Worm (Caenorhabditis elegans): ENCODE results near the gene T24F1.4.

T24F1.4 gene

ce11 chrII:11333846-11334638 lies 20.0 kb upstream of the T24F1.4 start (continued):
- peak; percentile 13 for TF ChIP-seq die-1 (tag; optimal IDR thresholded peaks at IDR 0.05)
- TF ChIP-seq ceh-27 (GFP tag; optimal IDR thresholded peaks at IDR 0.05), result no peak
- peak; percentile 60 for TF ChIP-seq rpc-1 (optimal IDR thresholded peaks at IDR 0.05)
- peak; percentile 73 for TF ChIP-seq rpc-1 (tag; optimal IDR thresholded peaks at IDR 0.05)
- TF ChIP-seq Y95B8A.8 (GFP tag; IDR thresholded peaks at IDR 0.05), result no peak
- no peak for TF ChIP-seq him-1 (tag; optimal IDR thresholded peaks at IDR 0.05)
- no peak for TF ChIP-seq C17E4.6 (GFP tag; IDR thresholded peaks at IDR 0.05)
- no peak for TF ChIP-seq Y79H2A.3 (GFP tag; conservative IDR thresholded peaks at IDR 0.05)
- peak; percentile 9 for TF ChIP-seq snpc-3.4 (tag; optimal IDR thresholded peaks at IDR 0.05)
- no peak for TF ChIP-seq unc-62 (GFP tag; optimal IDR thresholded peaks at IDR 0.05)
- TF ChIP-seq bed-2 (GFP tag; IDR thresholded peaks at IDR 0.05), result no peak
- peak; percentile 84 for TF ChIP-seq lin-26 (GFP tag; IDR thresholded peaks at IDR 0.05)
- TF ChIP-seq Y56A3A.18 (GFP tag; IDR thresholded peaks at IDR 0.05), result no peak
- no peak for TF ChIP-seq ztf-28 (GFP tag; IDR thresholded peaks at IDR 0.05)
- TF ChIP-seq lag-1 (GFP tag; IDR thresholded peaks at IDR 0.05), result no peak
- TF ChIP-seq dox-1 (GFP tag; IDR thresholded peaks at IDR 0.05), result peak; percentile 68
- TF ChIP-seq ccch-3 (GFP tag; optimal IDR thresholded peaks at IDR 0.05), result no peak
- no peak for TF ChIP-seq F57C9.4 (tag; optimal IDR thresholded peaks at IDR 0.05)
- TF ChIP-seq zfh-2 (GFP tag; conservative IDR thresholded peaks at IDR 0.05), result peak; percentile 37; the same call in 1 of the 2 replicates
- no peak for TF ChIP-seq ceh-40 (GFP tag; IDR thresholded peaks at IDR 0.05)
- no peak for TF ChIP-seq pha-4 (tag; optimal IDR thresholded peaks at IDR 0.05)
- TF ChIP-seq ceh-58 (GFP tag; IDR thresholded peaks at IDR 0.05), result no peak
- TF ChIP-seq T07F8.4 (tag; optimal IDR thresholded peaks at IDR 0.05), result no peak
- TF ChIP-seq ztf-22 (GFP tag; optimal IDR thresholded peaks at IDR 0.05), result no peak
- 0 out of 2 replicates have a peak, but pooled peaks have one; percentile 8 for TF ChIP-seq D2030.7 (GFP tag; IDR thresholded peaks at IDR 0.05)
- no peak for TF ChIP-seq mxl-1 (tag; optimal IDR thresholded peaks at IDR 0.05)
- TF ChIP-seq tlf-1 (GFP tag; optimal IDR thresholded peaks at IDR 0.05), result no peak
- peak; percentile 32; the same call in 1 of the 2 replicates for TF ChIP-seq mcd-1 (GFP tag; IDR thresholded peaks at IDR 0.05)
- no peak for TF ChIP-seq F37B4.10 (GFP tag; IDR thresholded peaks at IDR 0.05)
- no peak for TF ChIP-seq F49E8.2 (tag; optimal IDR thresholded peaks at IDR 0.05; ENCODE audit: insufficient read depth)
- TF ChIP-seq nfya-1 (tag; optimal IDR thresholded peaks at IDR 0.05; ENCODE audit: borderline replicate concordance, insufficient read depth), result no peak
- no peak for TF ChIP-seq nhr-27 (tag; optimal IDR thresholded peaks at IDR 0.05)
- no peak for TF ChIP-seq F23B12.7 (tag; optimal IDR thresholded peaks at IDR 0.05; ENCODE audit: insufficient read depth)
- TF ChIP-seq ekl-4 (GFP tag; IDR thresholded peaks at IDR 0.05), result peak; percentile 34; the same call in 1 of the 2 replicates
- no peak for TF ChIP-seq aptf-2 (GFP tag; conservative IDR thresholded peaks at IDR 0.05)
- TF ChIP-seq bed-1 (GFP tag; IDR thresholded peaks at IDR 0.05), result 0 out of 2 replicates have a peak, but pooled peaks have one; percentile 5
- peak; percentile 85; the same call in 1 of the 2 replicates for TF ChIP-seq cebp-2 (GFP tag; IDR thresholded peaks at IDR 0.05)
- TF ChIP-seq nhr-80 (tag; optimal IDR thresholded peaks at IDR 0.05), result peak; percentile 48
- TF ChIP-seq ama-1 (optimal IDR thresholded peaks at IDR 0.05), result no peak
- peak in 1 of 2 experiments; percentile 48 for TF ChIP-seq ama-1 (GFP tag; optimal IDR thresholded peaks at IDR 0.05)
- no peak for TF ChIP-seq hlh-26 (GFP tag; conservative IDR thresholded peaks at IDR 0.05)
- 0 out of 2 replicates have a peak, but pooled peaks have one; percentile 25 for TF ChIP-seq F33H1.4 (GFP tag; IDR thresholded peaks at IDR 0.05)
- TF ChIP-seq B0336.3 (GFP tag; IDR thresholded peaks at IDR 0.05), result peak; percentile 44; the same call in 1 of the 2 replicates
- no peak for TF ChIP-seq T26A5.8 (tag; optimal IDR thresholded peaks at IDR 0.05)
- no peak for TF ChIP-seq hlh-12 (tag; optimal IDR thresholded peaks at IDR 0.05)
- no peak for TF ChIP-seq Y53G8AR.9 (GFP tag; conservative IDR thresholded peaks at IDR 0.05)
- peak; percentile 68; the same call in 1 of the 2 replicates for TF ChIP-seq egl-44 (GFP tag; IDR thresholded peaks at IDR 0.05)
- TF ChIP-seq Y67H2A.10 (GFP tag; conservative IDR thresholded peaks at IDR 0.05), result no peak
